Worm (Caenorhabditis elegans): ENCODE measurements around the gene dpy-1.

- no peak for TF ChIP-seq nhr-237 (tag; optimal IDR thresholded peaks at IDR 0.05)
- TF ChIP-seq pha-4 (tag; optimal IDR thresholded peaks at IDR 0.05), result no peak
- no peak for TF ChIP-seq ces-1 (GFP tag; optimal IDR thresholded peaks at IDR 0.05)
- TF ChIP-seq ceh-39 (tag; optimal IDR thresholded peaks at IDR 0.05), result no peak
Measured at ce11 chrIII:2060068-2060467, 12.3 kb upstream of the dpy-1 start.
